Fruit fly (Drosophila melanogaster) whole organism, embryonic: ENCODE results near the gene CG17470.
A peak's percentile ranks its signal among the peaks of the same experiment; 100 is the strongest.

Experiments used
- CG10565 ChIP-seq: fragments of 200-800 bp; sonication (Bioruptor generic); optimal IDR thresholded peaks from 3 replicates; lab custom pipeline; 2016; ENCODE audit warnings: missing biosample characterization, mild to moderate bottlenecking, missing genetic modification characterization
- CG11093 ChIP-seq: fragments of 200-800 bp; sonication (Bioruptor generic); IDR thresholded peaks from 3 replicates; pipeline ENCODE4 v1.3.6; 2022; ENCODE audit warnings: missing biosample characterization, missing genetic modification characterization
- CG11247 ChIP-seq: fragments of 200-800 bp; sonication (Bioruptor generic); IDR thresholded peaks from 2 replicates; pipeline ENCODE4 v1.3.6; 2022; ENCODE audit warnings: missing biosample characterization, missing genetic modification characterization
- CG12071 ChIP-seq: fragments of 200-800 bp; sonication (Bioruptor generic); optimal IDR thresholded peaks from 3 replicates; lab custom pipeline; 2018; ENCODE audit warnings: missing biosample characterization, mild to moderate bottlenecking, missing genetic modification characterization
- CG12219 ChIP-seq: fragments of 200-800 bp; sonication (Bioruptor generic); optimal IDR thresholded peaks from 3 replicates; lab custom pipeline; 2018; ENCODE audit warnings: missing biosample characterization, mild to moderate bottlenecking, missing genetic modification characterization
- CG12769 ChIP-seq: fragments of 200-800 bp; sonication (Bioruptor generic); optimal IDR thresholded peaks from 2 replicates; lab custom pipeline; 2019; ENCODE audit warnings: missing biosample characterization, mild to moderate bottlenecking, missing genetic modification characterization, moderate library complexity
- CG13775 ChIP-seq: fragments of 200-800 bp; sonication (Bioruptor generic); optimal IDR thresholded peaks from 3 replicates; lab custom pipeline; 2017; ENCODE audit warnings: missing biosample characterization, mild to moderate bottlenecking, missing genetic modification characterization
- CG15011 ChIP-seq: fragments of 200-800 bp; sonication (Bioruptor generic); optimal IDR thresholded peaks from 3 replicates; lab custom pipeline; 2018; ENCODE audit warnings: missing biosample characterization, mild to moderate bottlenecking, missing genetic modification characterization
- CG16779 ChIP-seq: fragments of 200-800 bp; sonication (Bioruptor generic); IDR thresholded peaks from 2 replicates; pipeline ENCODE4 v1.3.6; 2022; ENCODE audit warnings: missing biosample characterization, missing genetic modification characterization
- CG17328 ChIP-seq: fragments of 200-800 bp; sonication (Bioruptor generic); IDR thresholded peaks from 2 replicates; pipeline ENCODE4 v1.3.6; 2022; ENCODE audit warnings: missing biosample characterization, missing genetic modification characterization
- CG2678 ChIP-seq: fragments of 200-800 bp; sonication (Bioruptor generic); optimal IDR thresholded peaks from 3 replicates; lab custom pipeline; 2019; ENCODE audit warnings: missing biosample characterization, mild to moderate bottlenecking, missing genetic modification characterization, moderate library complexity
- CG3065 ChIP-seq: fragments of 200-800 bp; sonication (Bioruptor generic); optimal IDR thresholded peaks from 2 replicates; lab custom pipeline; 2016; ENCODE audit warnings: missing biosample characterization, missing genetic modification characterization
- CG31365 ChIP-seq: fragments of 200-800 bp; sonication (Bioruptor generic); optimal IDR thresholded peaks from 2 replicates; lab custom pipeline; 2018; ENCODE audit warnings: missing biosample characterization, mild to moderate bottlenecking, missing genetic modification characterization
- CG32532 ChIP-seq: fragments of 200-800 bp; sonication (Bioruptor generic); IDR thresholded peaks from 2 replicates; pipeline ENCODE4 v1.3.6; 2022; ENCODE audit warnings: missing biosample characterization, missing genetic modification characterization
- CG4424 ChIP-seq: fragments of 200-800 bp; sonication (Bioruptor generic); optimal IDR thresholded peaks from 3 replicates; lab custom pipeline; 2016; ENCODE audit warnings: missing biosample characterization, missing genetic modification characterization
- CG5245 ChIP-seq: fragments of 200-800 bp; sonication (Bioruptor generic); optimal IDR thresholded peaks from 3 replicates; lab custom pipeline; 2016; ENCODE audit warnings: missing biosample characterization, missing genetic modification characterization
- CG6175 ChIP-seq: fragments of 200-800 bp; sonication (Bioruptor generic); IDR thresholded peaks from 3 replicates; pipeline ENCODE4 v1.3.6; 2022; ENCODE audit warnings: missing biosample characterization, missing genetic modification characterization
- CG9215 ChIP-seq: fragments of 200-800 bp; sonication (Bioruptor generic); IDR thresholded peaks from 2 replicates; pipeline ENCODE4 v1.3.6; 2022; ENCODE audit warnings: missing biosample characterization, missing genetic modification characterization
- D ChIP-seq, 2 experiments: fragments of 200-800 bp in 1 of 2; fragments of >200 bp in 1 of 2; sonication (Bioruptor generic) in 1 of 2; optimal IDR thresholded peaks; 2 replicates in 1 of 2; 3 replicates in 1 of 2; lab custom pipeline; 2017; ENCODE audit warnings: mild to moderate bottlenecking in 1 of 2, missing biosample characterization in 1 of 2, missing genetic modification characterization in 1 of 2, missing genetic modification reagents in 1 of 2
- Dfd ChIP-seq, 2 experiments: fragments of >200 bp; optimal IDR thresholded peaks; 2 replicates each; lab custom pipeline; 2017; ENCODE audit warnings: missing biosample characterization in 2 of 2, missing genetic modification characterization in 2 of 2
- Eip74EF ChIP-seq, 2 experiments: fragments of 200-800 bp in 1 of 2; fragments of >200 bp in 1 of 2; sonication (Bioruptor generic) in 1 of 2; optimal IDR thresholded peaks; 2 replicates each; lab custom pipeline; 2017 to 2019; ENCODE audit warnings: missing biosample characterization in 2 of 2, missing genetic modification characterization in 2 of 2, mild to moderate bottlenecking in 1 of 2, moderate library complexity in 1 of 2
- Hr3 ChIP-seq: fragments of 200-800 bp; sonication (Bioruptor generic); optimal IDR thresholded peaks from 3 replicates; lab custom pipeline; 2016; ENCODE audit warnings: missing biosample characterization, missing genetic modification characterization
- Nf-YA ChIP-seq: fragments of 200-800 bp; sonication (Bioruptor generic); IDR thresholded peaks from 2 replicates; pipeline ENCODE4 v1.3.6; 2022; ENCODE audit warnings: missing biosample characterization, missing genetic modification characterization
- Ptx1 ChIP-seq: fragments of 200-800 bp; sonication (Bioruptor generic); IDR thresholded peaks from 2 replicates; pipeline ENCODE4 v1.3.6; 2022; ENCODE audit warnings: missing biosample characterization, missing genetic modification characterization
- Ravus ChIP-seq: fragments of 200-800 bp; sonication (Bioruptor generic); IDR thresholded peaks from 2 replicates; pipeline ENCODE4 v1.3.6; 2022; ENCODE audit warnings: missing biosample characterization, missing genetic modification characterization
- Ssrp ChIP-seq: fragments of 200-800 bp; sonication (Bioruptor generic); optimal IDR thresholded peaks from 2 replicates; lab custom pipeline; 2018; ENCODE audit warnings: missing biosample characterization, mild to moderate bottlenecking, missing genetic modification characterization, moderate library complexity
- Xbp1 ChIP-seq: fragments of 200-800 bp; sonication (Bioruptor generic); optimal IDR thresholded peaks from 3 replicates; lab custom pipeline; 2016; ENCODE audit warnings: missing biosample characterization, mild to moderate bottlenecking, missing genetic modification characterization
- bab2 ChIP-seq: fragments of 200-800 bp; sonication (Bioruptor generic); optimal IDR thresholded peaks from 2 replicates; lab custom pipeline; 2016; ENCODE audit warnings: missing biosample characterization, missing genetic modification characterization
- caup ChIP-seq: fragments of 200-800 bp; sonication (Bioruptor generic); optimal IDR thresholded peaks from 3 replicates; lab custom pipeline; 2017; ENCODE audit warnings: missing biosample characterization, mild to moderate bottlenecking, missing genetic modification characterization, moderate library complexity; ENCODE audit not compliant: severe bottlenecking
- chif ChIP-seq, 2 experiments: fragments of 200-800 bp; sonication (Bioruptor generic); optimal IDR thresholded peaks; 3 replicates each; lab custom pipeline; 2016; ENCODE audit warnings: missing biosample characterization in 2 of 2, missing genetic modification characterization in 2 of 2
- dan ChIP-seq: fragments of 200-800 bp; sonication (Bioruptor generic); IDR thresholded peaks from 2 replicates; pipeline ENCODE4 v1.3.6; 2022; ENCODE audit warnings: missing biosample characterization, missing genetic modification characterization
- dmrt99B ChIP-seq: fragments of 200-800 bp; sonication (Bioruptor generic); optimal IDR thresholded peaks from 2 replicates; lab custom pipeline; 2018; ENCODE audit warnings: missing biosample characterization, mild to moderate bottlenecking, missing genetic modification characterization, moderate library complexity
- emc ChIP-seq: fragments of 200-800 bp; sonication (Bioruptor generic); optimal IDR thresholded peaks from 2 replicates; lab custom pipeline; 2016; ENCODE audit warnings: missing biosample characterization, missing genetic modification characterization
- gsb ChIP-seq: fragments of 200-800 bp; sonication (Bioruptor generic); IDR thresholded peaks from 2 replicates; pipeline ENCODE4 v1.3.6; 2022; ENCODE audit warnings: missing biosample characterization, missing genetic modification characterization
- kni ChIP-seq: fragments of 200-800 bp; sonication (Bioruptor generic); optimal IDR thresholded peaks from 3 replicates; lab custom pipeline; 2017; ENCODE audit warnings: mild to moderate bottlenecking, missing biosample characterization, missing genetic modification reagents, missing genetic modification characterization
- lab ChIP-seq: fragments of 200-800 bp; sonication (Bioruptor generic); optimal IDR thresholded peaks from 3 replicates; lab custom pipeline; 2017; ENCODE audit warnings: missing biosample characterization, missing genetic modification characterization, mild to moderate bottlenecking, moderate library complexity, missing genetic modification reagents
- lbe ChIP-seq: fragments of 200-800 bp; sonication (Bioruptor generic); optimal IDR thresholded peaks from 2 replicates; lab custom pipeline; 2016; ENCODE audit warnings: missing biosample characterization, mild to moderate bottlenecking, missing genetic modification characterization
- nau ChIP-seq: fragments of 200-800 bp; sonication (Bioruptor generic); optimal IDR thresholded peaks from 3 replicates; lab custom pipeline; 2017; ENCODE audit warnings: missing biosample characterization, mild to moderate bottlenecking, missing genetic modification characterization, missing genetic modification reagents
- pfk ChIP-seq: fragments of 200-800 bp; sonication (Bioruptor generic); optimal IDR thresholded peaks from 2 replicates; lab custom pipeline; 2018; ENCODE audit warnings: missing biosample characterization, mild to moderate bottlenecking, missing genetic modification characterization, moderate library complexity
- pho ChIP-seq: fragments of 200-800 bp; sonication (Bioruptor generic); optimal IDR thresholded peaks from 2 replicates; lab custom pipeline; 2016; ENCODE audit warnings: missing biosample characterization, missing genetic modification characterization
- phol ChIP-seq: fragments of 200-800 bp; sonication (Bioruptor generic); optimal IDR thresholded peaks from 3 replicates; lab custom pipeline; 2018; ENCODE audit warnings: missing biosample characterization, mild to moderate bottlenecking, missing genetic modification characterization, moderate library complexity
- rib ChIP-seq: fragments of 200-800 bp; sonication (Bioruptor generic); IDR thresholded peaks from 2 replicates; pipeline ENCODE4 v1.3.6; 2022; ENCODE audit warnings: missing biosample characterization, missing genetic modification characterization
- row ChIP-seq: fragments of 200-800 bp; sonication (Bioruptor generic); IDR thresholded peaks from 3 replicates; pipeline ENCODE4 v1.3.6; 2022; ENCODE audit warnings: missing biosample characterization, missing genetic modification characterization
- schlank ChIP-seq: fragments of 200-800 bp; sonication (Bioruptor generic); optimal IDR thresholded peaks from 2 replicates; lab custom pipeline; 2018; ENCODE audit warnings: missing biosample characterization, mild to moderate bottlenecking, missing genetic modification characterization
- sens ChIP-seq: fragments of 200-800 bp; sonication (Bioruptor generic); peaks from one replicate; lab custom pipeline; 2016; ENCODE audit warnings: missing biosample characterization, missing genetic modification characterization
- sim ChIP-seq: fragments of 200-800 bp; sonication (Bioruptor generic); IDR thresholded peaks from 2 replicates; pipeline ENCODE4 v1.3.6; 2022; ENCODE audit warnings: missing biosample characterization, missing genetic modification characterization
- sima ChIP-seq: fragments of 200-800 bp; sonication (Bioruptor generic); optimal IDR thresholded peaks from 2 replicates; lab custom pipeline; 2016; ENCODE audit warnings: missing biosample characterization, missing genetic modification characterization
- slbo ChIP-seq: fragments of 200-800 bp; sonication (Bioruptor generic); IDR thresholded peaks from 2 replicates; pipeline ENCODE4 v1.3.6; 2022; ENCODE audit warnings: missing biosample characterization, missing genetic modification characterization
- trem ChIP-seq: fragments of 200-800 bp; optimal IDR thresholded peaks from 3 replicates; lab custom pipeline; 2019; ENCODE audit warnings: missing biosample characterization, mild to moderate bottlenecking, missing genetic modification characterization, moderate library complexity
- yki ChIP-seq: fragments of >200 bp; optimal IDR thresholded peaks from 3 replicates; lab custom pipeline; 2018
- z ChIP-seq: fragments of 200-800 bp; sonication (Bioruptor generic); IDR thresholded peaks from 3 replicates; pipeline ENCODE4 v1.3.6; 2022; ENCODE audit warnings: missing biosample characterization, missing genetic modification characterization

CG17470 gene

dm6 chr2L:20645394-20645869 lies 2.4 kb upstream of the CG17470 start, which contains the start of the genes phr6-4 and CG2608 (continued):
- TF ChIP-seq kni (GFP tag; lab: Kevin White, UChicago) (peak; percentile 46), rib (GFP tag; lab: Robert Waterston, UW) (peak; percentile 26; the same call in 1 of the 2 replicates), Ssrp (tag; lab: Kevin White, UChicago) (peak; percentile 94), CG6175 (GFP tag; lab: Robert Waterston, UW) (peak; percentile 68), CG12219 (peak; percentile 85), CG9215 (GFP tag; lab: Robert Waterston, UW) (peak; percentile 86), trem (tag; lab: Kevin White, UChicago) (peak; percentile 97), CG2678 (tag; lab: Kevin White, UChicago) (peak; percentile 96), CG5245 (GFP tag; lab: Kevin White, UChicago) (peak; percentile 88), phol (tag; lab: Kevin White, UChicago) (peak; percentile 95), CG31365 (tag; lab: Kevin White, UChicago) (peak; percentile 7), Dfd (GFP tag; optimal IDR thresholded peaks at IDR 0.05; lab: Kevin White, UChicago) (no peak), z (GFP tag; lab: Robert Waterston, UW) (no peak), CG13775 (GFP tag; lab: Kevin White, UChicago) (peak; percentile 94), Ravus (GFP tag; lab: Robert Waterston, UW) (peak; percentile 66), pfk (GFP tag; lab: Kevin White, UChicago) (no peak), slbo (GFP tag; lab: Robert Waterston, UW) (peak; percentile 92), Hr3 (GFP tag; lab: Kevin White, UChicago) (peak; percentile 92), sima (GFP tag; lab: Kevin White, UChicago) (peak; percentile 24), chif (GFP tag; optimal IDR thresholded peaks at IDR 0.05; lab: Kevin White, UChicago) (peak; percentile 77 to 87), sim (GFP tag; lab: Robert Waterston, UW) (no peak), CG15011 (GFP tag; lab: Kevin White, UChicago) (peak; percentile 89), CG12071 (GFP tag; lab: Kevin White, UChicago) (peak; percentile 85), CG4424 (GFP tag; lab: Kevin White, UChicago) (peak; percentile 94), bab2 (GFP tag; lab: Kevin White, UChicago) (peak; percentile 84), Nf-YA (GFP tag; lab: Robert Waterston, UW) (peak; percentile 61), Ptx1 (peak; percentile 87), emc (peak; percentile 62), lab (peak; percentile 94), D (optimal IDR thresholded peaks at IDR 0.05; lab: Kevin White, UChicago) (no peak), D (GFP tag; optimal IDR thresholded peaks at IDR 0.05; lab: Kevin White, UChicago) (peak; percentile 89), row (peak; percentile 94), dan (GFP tag; lab: Robert Waterston, UW) (peak; percentile 26; the same call in 1 of the 2 replicates), nau (peak; percentile 87), caup (GFP tag; lab: Kevin White, UChicago) (peak; percentile 92), Xbp1 (GFP tag; lab: Kevin White, UChicago) (peak; percentile 96), CG10565 (GFP tag; lab: Kevin White, UChicago) (peak; percentile 68), CG17328 (peak; percentile 76), dmrt99B (tag; lab: Kevin White, UChicago) (peak; percentile 93), CG32532 (peak; percentile 90), Eip74EF (GFP tag; optimal IDR thresholded peaks at IDR 0.05; lab: Kevin White, UChicago) (peak in 1 of 2 experiments; percentile 91), CG11093 (GFP tag; lab: Robert Waterston, UW) (peak; percentile 85), sens (GFP tag; lab: Kevin White, UChicago) (peak; percentile 98), CG16779 (GFP tag; lab: Robert Waterston, UW) (no peak), gsb (GFP tag; lab: Robert Waterston, UW) (peak; percentile 64; the same call in 1 of the 2 replicates), lbe (GFP tag; lab: Kevin White, UChicago) (peak; percentile 78), schlank (tag; lab: Kevin White, UChicago) (peak; percentile 71), CG11247 (GFP tag; lab: Robert Waterston, UW) (peak; percentile 66), CG3065 (GFP tag; lab: Kevin White, UChicago) (peak; percentile 86), yki (lab: Kevin White, UChicago) (no peak), CG12769 (tag; lab: Kevin White, UChicago) (peak; percentile 83), pho (GFP tag; lab: Kevin White, UChicago) (peak; percentile 88)
